Fruit fly (Drosophila melanogaster): Measurements from ENCODE around the gene Pde1c.
A peak's percentile ranks its signal among the peaks of the same experiment; 100 is the strongest.

The Pde1c gene

dm6 chr2L:11808702-11809583, 119.4 kb downstream of the Pde1c start, which contains the start of gene crol (continued):
- TF ChIP-seq CG8924 (tag; optimal IDR thresholded peaks at IDR 0.05) (peak; percentile 42), CG10267 (tag; optimal IDR thresholded peaks at IDR 0.05) (peak; percentile 48), CG17361 (GFP tag; IDR thresholded peaks at IDR 0.05) (peak; percentile 44; the same call in 1 of the 3 replicates), nau (GFP tag; optimal IDR thresholded peaks at IDR 0.05) (peak; percentile 13), MBD-R2 (GFP tag; IDR thresholded peaks at IDR 0.05) (peak; percentile 42; the same call in 1 of the 2 replicates), CG1603 (tag; optimal IDR thresholded peaks at IDR 0.05) (peak; percentile 59), CG13287 (GFP tag; IDR thresholded peaks at IDR 0.05; ENCODE audit: partially characterized antibody) (peak; percentile 94), lab (GFP tag; optimal IDR thresholded peaks at IDR 0.05) (peak; percentile 7), Blimp-1 (GFP tag; optimal IDR thresholded peaks at IDR 0.05) (peak; percentile 10), mam (GFP tag; optimal IDR thresholded peaks at IDR 0.05) (peak; percentile 1), chn (GFP tag; optimal IDR thresholded peaks at IDR 0.05) (no peak), hkb (optimal IDR thresholded peaks at IDR 0.05) (no peak), hkb (GFP tag; IDR thresholded peaks at IDR 0.05) (peak; percentile 28; the same call in 1 of the 2 replicates), kni (GFP tag; optimal IDR thresholded peaks at IDR 0.05) (peak; percentile 93), row (GFP tag; IDR thresholded peaks at IDR 0.05) (peak; percentile 85), E2f2 (GFP tag; IDR thresholded peaks at IDR 0.05) (peak; percentile 49; the same call in 1 of the 2 replicates), inv (GFP tag; IDR thresholded peaks at IDR 0.05; ENCODE audit: partially characterized antibody) (peak; percentile 70), grn (GFP tag; optimal IDR thresholded peaks at IDR 0.05) (no peak), Sox102F (GFP tag; optimal IDR thresholded peaks at IDR 0.05) (peak; percentile 7), dmrt99B (tag; optimal IDR thresholded peaks at IDR 0.05) (peak; percentile 6), CoRest (tag; optimal IDR thresholded peaks at IDR 0.05) (peak; percentile 36), CG9932 (GFP tag; IDR thresholded peaks at IDR 0.05) (peak; percentile 59), CG16813 (GFP tag; IDR thresholded peaks at IDR 0.05; ENCODE audit: partially characterized antibody) (peak; percentile 86), NfI (GFP tag; optimal IDR thresholded peaks at IDR 0.05) (no peak), knrl (GFP tag; IDR thresholded peaks at IDR 0.05; ENCODE audit: partially characterized antibody) (peak; percentile 81), Ptx1 (GFP tag; IDR thresholded peaks at IDR 0.05) (no peak), amos (GFP tag; IDR thresholded peaks at IDR 0.05; ENCODE audit: partially characterized antibody) (peak; percentile 90), Dek (tag; optimal IDR thresholded peaks at IDR 0.05) (peak; percentile 40), exex (tag; optimal IDR thresholded peaks at IDR 0.05) (peak; percentile 15), Meics (GFP tag; optimal IDR thresholded peaks at IDR 0.05) (peak; percentile 7), Scr (GFP tag; IDR thresholded peaks at IDR 0.05; ENCODE audit: partially characterized antibody) (peak; percentile 81), Elba2 (GFP tag; optimal IDR thresholded peaks at IDR 0.05) (peak; percentile 100), hb (GFP tag; IDR thresholded peaks at IDR 0.05; ENCODE audit: partially characterized antibody) (peak; percentile 67; the same call in 2 of the 3 replicates), Doc3 (GFP tag; IDR thresholded peaks at IDR 0.05; ENCODE audit: partially characterized antibody) (peak; percentile 76), CG7963 (GFP tag; IDR thresholded peaks at IDR 0.05; ENCODE audit: partially characterized antibody) (peak; percentile 74), CG6854 (GFP tag; optimal IDR thresholded peaks at IDR 0.05) (no peak), wek (GFP tag; optimal IDR thresholded peaks at IDR 0.05) (no peak), crol (GFP tag; IDR thresholded peaks at IDR 0.05) (peak; percentile 100), CG3847 (GFP tag; IDR thresholded peaks at IDR 0.05) (peak; percentile 58), D (optimal IDR thresholded peaks at IDR 0.05) (peak; percentile 61), D (GFP tag; optimal IDR thresholded peaks at IDR 0.05) (no peak), usp (GFP tag; optimal IDR thresholded peaks at IDR 0.05) (no peak), CG2129 (GFP tag; IDR thresholded peaks at IDR 0.05; ENCODE audit: partially characterized antibody) (peak; percentile 61), abd-A (tag; optimal IDR thresholded peaks at IDR 0.05) (peak; percentile 80), CG15696 (tag; optimal IDR thresholded peaks at IDR 0.05) (peak; percentile 17), CG14710 (tag; optimal IDR thresholded peaks at IDR 0.05) (peak; percentile 57)
